Worm (Caenorhabditis elegans): ENCODE results near the gene pal-1.

The pal-1 gene

DNA sequence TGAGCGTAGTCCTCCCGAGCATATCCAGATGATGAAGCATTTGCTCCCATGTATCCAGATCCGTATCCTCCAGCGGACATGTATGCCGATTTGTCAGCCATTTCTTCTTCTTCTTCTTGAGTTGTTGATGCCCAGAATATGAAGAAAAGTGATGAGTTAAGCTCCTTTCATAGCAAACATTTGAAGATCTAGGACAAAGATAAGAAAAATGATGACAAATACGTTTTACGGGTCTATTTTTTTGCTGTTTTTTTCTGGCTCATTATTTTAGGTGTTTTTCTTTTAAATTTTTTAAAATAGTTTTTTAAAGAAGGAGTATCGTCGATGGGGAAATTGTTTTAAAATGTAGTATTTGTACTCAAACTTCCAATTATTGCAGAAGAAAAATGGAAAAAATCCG is 20.8 kb upstream of the pal-1 start, which contains the start of gene nspd-9:
TSS of gene nspd-9 (minus strand) at position 101 of the 400 bp plus-strand sequence.
- TF ChIP-seq rbr-2 (tag; optimal IDR thresholded peaks at IDR 0.05) (no peak), Y75B8A.6 (GFP tag; IDR thresholded peaks at IDR 0.05) (no peak), nhr-77 (tag; optimal IDR thresholded peaks at IDR 0.05) (no peak), egl-43 (GFP tag; IDR thresholded peaks at IDR 0.05) (no peak), unc-39 (tag; optimal IDR thresholded peaks at IDR 0.05) (no peak), skn-1 (tag; optimal IDR thresholded peaks at IDR 0.05) (no peak), nhr-102 (tag; optimal IDR thresholded peaks at IDR 0.05) (no peak), lir-3 (tag; optimal IDR thresholded peaks at IDR 0.05) (no peak), jun-1 (tag; optimal IDR thresholded peaks at IDR 0.05) (no peak), attf-4 (tag; optimal IDR thresholded peaks at IDR 0.05) (no peak), lin-13 (GFP tag; optimal IDR thresholded peaks at IDR 0.05) (no peak), gei-8 (GFP tag; optimal IDR thresholded peaks at IDR 0.05) (no peak), zip-11 (GFP tag; IDR thresholded peaks at IDR 0.05) (no peak), pha-4 (GFP tag; IDR thresholded peaks at IDR 0.05) (no peak), pha-4 (tag; optimal IDR thresholded peaks at IDR 0.05) (no peak), mxl-3 (GFP tag; optimal IDR thresholded peaks at IDR 0.05) (no peak), F37D6.2 (tag; optimal IDR thresholded peaks at IDR 0.05) (no peak)

DNA sequence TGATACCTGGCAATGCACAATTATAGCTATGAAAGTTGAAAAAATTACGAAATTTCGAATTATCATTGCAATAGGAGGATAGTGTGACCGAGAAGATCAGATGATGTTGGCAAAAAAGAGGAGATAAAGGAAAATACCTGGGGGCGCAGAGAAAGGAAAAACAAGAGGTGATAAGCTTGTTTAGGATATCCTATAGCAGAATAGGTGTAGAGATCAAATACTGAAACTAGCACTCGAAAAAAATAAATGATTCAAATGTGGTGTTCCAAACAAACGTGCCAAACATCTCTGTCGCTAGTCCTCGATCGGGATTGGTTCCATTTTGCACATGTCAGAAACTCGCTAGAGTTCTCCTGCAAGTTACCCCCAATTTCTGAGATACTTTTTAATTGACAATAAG is 20.1 kb upstream of the pal-1 start, which contains the start of gene F26A1.9:
TSS of gene F26A1.9 (minus strand) at position 101 of the 400 bp plus-strand sequence.
- no peak for TF ChIP-seq nhr-42 (GFP tag; IDR thresholded peaks at IDR 0.05)
- no peak for TF ChIP-seq saeg-2 (GFP tag; IDR thresholded peaks at IDR 0.05)
- no peak for TF ChIP-seq duxl-1 (tag; optimal IDR thresholded peaks at IDR 0.05; ENCODE audit: poor library complexity)
- no peak for TF ChIP-seq dmd-6 (GFP tag; IDR thresholded peaks at IDR 0.05)
- TF ChIP-seq Y105C5A.15 (GFP tag; IDR thresholded peaks at IDR 0.05) = no peak

DNA sequence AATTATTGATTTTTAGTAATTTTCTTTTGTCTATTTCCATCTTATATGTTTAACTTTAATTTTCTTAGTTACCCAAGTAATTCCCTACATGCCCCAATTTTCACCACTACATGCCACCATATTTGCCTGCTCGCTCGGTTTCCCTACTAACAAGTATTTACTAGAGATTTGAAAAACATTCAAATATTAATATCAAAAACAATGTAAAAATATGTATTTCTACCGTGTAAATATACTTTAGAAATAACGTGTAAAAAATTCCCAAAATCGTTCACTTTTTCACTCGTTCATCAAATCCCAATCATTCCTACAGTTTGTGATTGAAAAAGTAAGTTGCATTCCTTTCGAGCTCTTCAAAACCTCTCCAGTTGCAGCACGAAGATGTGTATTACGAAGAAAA is 17.2 kb upstream of the pal-1 start, which contains the start of gene F26A1.3:
TSS of gene F26A1.3 (plus strand) at position 301 of the 400 bp plus-strand sequence.
- TF ChIP-seq spr-1 (tag; optimal IDR thresholded peaks at IDR 0.05) (no peak), zip-2 (tag; optimal IDR thresholded peaks at IDR 0.05) (no peak), F49E8.2 (tag; optimal IDR thresholded peaks at IDR 0.05; ENCODE audit: borderline replicate concordance) (no peak), nhr-25 (tag; optimal IDR thresholded peaks at IDR 0.05; ENCODE audit: borderline replicate concordance, insufficient read depth) (no peak), F44E2.7 (GFP tag; IDR thresholded peaks at IDR 0.05) (no peak), pqm-1 (tag; optimal IDR thresholded peaks at IDR 0.05) (no peak), mdt-29 (GFP tag; IDR thresholded peaks at IDR 0.05) (no peak), ama-1 (optimal IDR thresholded peaks at IDR 0.05) (no peak), dmd-8 (GFP tag; IDR thresholded peaks at IDR 0.05) (no peak), daf-8 (GFP tag; IDR thresholded peaks at IDR 0.05) (no peak), arid-1 (GFP tag; conservative IDR thresholded peaks at IDR 0.05) (no peak), spr-3 (GFP tag; optimal IDR thresholded peaks at IDR 0.05) (no peak), fos-1 (tag; optimal IDR thresholded peaks at IDR 0.05) (no peak), ceh-82 (tag; optimal IDR thresholded peaks at IDR 0.05) (no peak), dve-1 (tag; optimal IDR thresholded peaks at IDR 0.05; ENCODE audit: insufficient read depth) (no peak), zfp-3 (GFP tag; conservative IDR thresholded peaks at IDR 0.05) (no peak), ctbp-1 (GFP tag; IDR thresholded peaks at IDR 0.05) (no peak), hmg-1.1 (GFP tag; IDR thresholded peaks at IDR 0.05) (no peak)
